Worm (Caenorhabditis elegans) whole organism, L3 larva: ENCODE data around the gene T01D3.1.

Source experiments
- ama-1 ChIP-seq: fragments of 150-350 bp; optimal IDR thresholded peaks from 2 replicates; lab custom pipeline; 2018
- ceh-9 ChIP-seq: sonication (generic microtip); optimal IDR thresholded peaks from 2 replicates; lab custom pipeline; 2018; ENCODE audit warnings: missing biosample characterization, missing genetic modification characterization
- elt-3 ChIP-seq, 3 experiments: fragments of 150-350 bp in 1 of 3; sonication (generic microtip) in 2 of 3; optimal IDR thresholded peaks; 2 replicates in 2 of 3; 4 replicates in 1 of 3; lab custom pipeline; 2014 to 2017; ENCODE audit warnings: missing biosample characterization in 3 of 3, missing genetic modification characterization in 3 of 3
- fos-1 ChIP-seq: fragments of 150-350 bp; optimal IDR thresholded peaks from 2 replicates; lab custom pipeline; 2014; ENCODE audit warnings: missing biosample characterization, missing genetic modification characterization
- nhr-11 ChIP-seq: fragments of 150-350 bp; optimal IDR thresholded peaks from 2 replicates; lab custom pipeline; 2014; ENCODE audit warnings: missing biosample characterization, missing genetic modification characterization
- nhr-23 ChIP-seq: fragments of 150-350 bp; optimal IDR thresholded peaks from 2 replicates; lab custom pipeline; 2014; ENCODE audit warnings: missing biosample characterization, missing genetic modification reagents, missing genetic modification characterization
- nhr-25 ChIP-seq: sonication (generic microtip); optimal IDR thresholded peaks from 2 replicates; lab custom pipeline; 2017; ENCODE audit warnings: missing biosample characterization, missing genetic modification characterization
- skn-1 ChIP-seq: fragments of 150-350 bp; optimal IDR thresholded peaks from 2 replicates; lab custom pipeline; 2014; ENCODE audit warnings: missing biosample characterization, missing genetic modification characterization
- zag-1 ChIP-seq: fragments of 150-350 bp; optimal IDR thresholded peaks from 2 replicates; lab custom pipeline; 2014; ENCODE audit warnings: missing biosample characterization, missing genetic modification characterization
- ztf-11 ChIP-seq: fragments of 150-350 bp; optimal IDR thresholded peaks from 2 replicates; lab custom pipeline; 2014; ENCODE audit warnings: missing biosample characterization, missing genetic modification characterization

ce11 chrV:13666460-13666859 is 23.2 kb upstream of the T01D3.1 start:
- TF ChIP-seq ama-1 (lab: Kevin White, UChicago) = no peak
- no peak for TF ChIP-seq ztf-11 (tag; lab: Kevin White, UChicago)
- no peak for TF ChIP-seq skn-1 (tag; lab: Kevin White, UChicago)
- no peak for TF ChIP-seq ceh-9
- no peak for TF ChIP-seq nhr-11 (tag; lab: Kevin White, UChicago)
- TF ChIP-seq zag-1 = no peak
- no peak for TF ChIP-seq elt-3 (tag; optimal IDR thresholded peaks at IDR 0.05; lab: Kevin White, UChicago)
- no peak for TF ChIP-seq fos-1 (tag; lab: Kevin White, UChicago)
- TF ChIP-seq nhr-25 (tag; lab: Kevin White, UChicago) = no peak
- no peak for TF ChIP-seq nhr-23 (tag; lab: Kevin White, UChicago)
